Worm (Caenorhabditis elegans): ENCODE data around the gene rps-9.

rps-9 gene

ce11 chrII:11126312-11127000 lies at the start of gene rps-9, which contains the start of gene lsm-1:
Gene rps-9 (minus strand): TSS chrII:11126362.
Gene lsm-1 (plus strand): TSS chrII:11126950.
- no peak for TF ChIP-seq unc-62 (GFP tag; optimal IDR thresholded peaks at IDR 0.05)

- no peak for TF ChIP-seq unc-62 (GFP tag; optimal IDR thresholded peaks at IDR 0.05)
These were observed 49.2 kb upstream of the rps-9 start for ce11 chrII:11175347-11175746.

ce11 chrII:11167039-11167438 lies 40.9 kb upstream of the rps-9 start:
- no peak for TF ChIP-seq unc-62 (GFP tag; optimal IDR thresholded peaks at IDR 0.05)

ce11 chrII:11166414-11166813 lies 40.3 kb upstream of the rps-9 start:
- TF ChIP-seq unc-62 (GFP tag; optimal IDR thresholded peaks at IDR 0.05), result no peak

- no peak for TF ChIP-seq unc-62 (GFP tag; optimal IDR thresholded peaks at IDR 0.05)
These were observed 37.1 kb upstream of the rps-9 start for ce11 chrII:11163291-11163690.

DNA sequence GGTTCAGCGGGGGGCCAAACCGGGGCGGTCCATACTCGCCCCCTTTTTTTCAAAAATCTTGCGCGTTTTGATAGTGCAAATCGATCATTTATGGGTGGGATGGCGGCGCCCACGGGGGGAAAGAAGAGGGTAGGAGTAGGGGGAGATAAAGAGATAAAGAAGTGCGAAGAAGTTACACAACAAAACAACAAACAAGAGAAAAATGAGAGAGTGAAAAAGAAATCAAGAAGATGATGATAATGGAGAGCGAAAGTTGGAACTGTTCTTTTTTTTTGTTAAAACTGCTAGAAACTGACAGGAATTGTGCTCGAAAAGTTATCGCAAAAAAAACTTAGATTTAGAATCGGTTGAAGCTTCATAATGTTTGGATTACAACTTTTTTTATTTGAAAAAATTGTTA lies 36.2 kb upstream of the rps-9 start, which contains the start of gene ptr-13:
ptr-13 (minus strand) TSS at position 92 of the 400 bp plus-strand sequence.
- no peak for TF ChIP-seq unc-62 (GFP tag; optimal IDR thresholded peaks at IDR 0.05)

DNA sequence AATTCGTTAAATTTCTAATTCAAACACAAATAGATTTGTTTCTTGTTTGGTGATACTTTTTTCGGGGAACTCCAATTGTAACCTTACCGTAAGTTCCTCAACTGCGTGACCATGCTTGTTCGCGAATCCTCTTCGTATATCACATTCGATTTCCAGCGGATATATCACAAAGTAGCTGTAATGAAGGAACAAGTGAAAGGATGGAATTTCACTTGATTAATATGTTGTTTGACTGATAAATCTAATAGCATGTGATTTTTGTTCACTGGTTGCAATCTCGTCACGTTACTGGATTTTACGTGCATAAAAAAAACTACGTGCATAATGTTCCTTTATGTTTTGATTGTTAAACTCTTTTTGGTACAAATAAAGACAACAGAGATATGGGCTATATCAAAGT lies 35.5 kb upstream of the rps-9 start:
- no peak for TF ChIP-seq unc-62 (GFP tag; optimal IDR thresholded peaks at IDR 0.05)

DNA sequence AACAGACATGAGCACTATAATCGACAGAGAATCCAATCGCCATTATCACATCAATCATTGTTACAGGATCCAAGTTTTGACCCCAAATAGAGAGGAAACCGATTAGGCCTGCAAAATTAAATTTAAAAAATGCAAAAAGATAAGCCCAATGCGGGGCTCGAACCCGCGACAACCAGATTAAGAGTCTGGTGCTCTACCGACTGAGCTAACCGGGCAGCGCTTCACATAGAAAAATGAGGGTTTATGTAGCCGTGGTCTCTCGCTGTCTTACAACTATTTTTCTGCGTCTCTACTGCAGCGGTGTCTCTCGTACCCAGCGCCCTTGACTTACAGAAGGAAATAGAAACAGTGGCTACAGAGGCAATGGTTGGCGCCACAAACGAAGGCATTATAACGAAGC lies 31.5 kb upstream of the rps-9 start:
- TF ChIP-seq unc-62 (GFP tag; optimal IDR thresholded peaks at IDR 0.05), result no peak

DNA sequence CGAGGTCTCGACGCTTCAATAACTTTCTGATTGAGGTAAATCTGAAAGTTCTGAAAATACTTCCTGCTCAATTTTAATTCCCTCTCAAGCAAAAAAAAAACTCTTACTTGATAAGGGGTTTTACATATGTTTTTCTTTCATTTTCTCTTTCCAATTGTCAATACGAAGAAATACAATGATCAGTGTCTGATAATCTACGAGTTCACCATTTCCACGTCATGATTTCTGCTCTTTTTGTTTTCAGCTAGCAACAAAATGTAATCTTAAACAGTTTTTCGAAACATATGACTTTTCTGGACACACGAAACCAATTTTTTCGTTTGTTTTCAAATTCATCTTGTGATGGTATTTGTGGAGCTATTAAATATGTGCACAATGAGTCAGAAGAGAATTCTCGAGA lies 30.0 kb upstream of the rps-9 start:
- no peak for TF ChIP-seq unc-62 (GFP tag; optimal IDR thresholded peaks at IDR 0.05)

- no peak for TF ChIP-seq unc-62 (GFP tag; optimal IDR thresholded peaks at IDR 0.05)
These were observed 29.2 kb upstream of the rps-9 start for ce11 chrII:11155400-11155799.

DNA sequence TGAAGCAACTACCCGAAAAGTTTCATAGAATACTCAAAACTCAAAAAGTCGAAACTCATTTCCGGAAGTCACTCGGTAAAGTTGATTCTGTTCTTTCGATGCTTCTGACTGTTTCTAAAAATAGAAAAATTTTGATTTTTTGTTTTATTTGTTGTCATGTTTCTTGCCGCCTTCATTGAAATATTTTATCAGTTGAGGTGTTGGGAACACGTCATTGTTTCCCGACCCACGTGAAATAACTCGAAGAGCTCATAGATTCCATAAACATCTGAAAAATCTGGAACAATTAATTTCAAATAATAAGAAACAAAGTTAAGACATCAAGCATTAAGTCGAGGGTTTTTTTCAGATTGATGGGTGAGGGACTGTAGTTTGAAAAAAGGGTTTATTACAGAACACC lies 28.8 kb upstream of the rps-9 start:
- TF ChIP-seq unc-62 (GFP tag; optimal IDR thresholded peaks at IDR 0.05), result no peak

ce11 chrII:11153800-11154199 lies 27.6 kb upstream of the rps-9 start:
- no peak for TF ChIP-seq unc-62 (GFP tag; optimal IDR thresholded peaks at IDR 0.05)

- no peak for TF ChIP-seq unc-62 (GFP tag; optimal IDR thresholded peaks at IDR 0.05)
These were observed 26.9 kb upstream of the rps-9 start for ce11 chrII:11153080-11153479.

DNA sequence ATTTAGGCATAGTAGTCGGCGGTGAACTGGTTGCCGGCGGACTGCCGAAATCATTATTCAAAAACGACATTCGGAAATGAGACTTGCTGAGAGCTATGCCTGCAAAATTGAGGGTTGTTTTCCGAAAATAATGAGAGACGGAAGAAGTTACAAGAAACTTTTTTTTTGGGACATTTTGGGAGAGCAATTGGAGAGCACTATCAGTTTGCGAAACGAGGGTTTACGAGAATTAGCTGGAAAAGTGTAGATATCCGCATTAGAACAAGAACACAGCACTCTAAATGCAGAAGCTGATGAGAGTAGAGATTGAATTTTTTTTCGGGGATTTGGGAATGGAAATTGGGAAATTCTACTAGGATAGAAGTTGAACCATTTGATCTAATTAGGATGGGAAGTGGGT lies 26.3 kb upstream of the rps-9 start, which contains the start of gene pqm-1:
pqm-1 (minus strand) TSS at position 101 of the 400 bp plus-strand sequence.
- no peak for TF ChIP-seq unc-62 (GFP tag; optimal IDR thresholded peaks at IDR 0.05)

- no peak for TF ChIP-seq unc-62 (GFP tag; optimal IDR thresholded peaks at IDR 0.05)
These were observed 24.8 kb upstream of the rps-9 start for ce11 chrII:11150976-11151375.

- no peak for TF ChIP-seq unc-62 (GFP tag; optimal IDR thresholded peaks at IDR 0.05)
These were observed 23.9 kb upstream of the rps-9 start for ce11 chrII:11149866-11150685.

DNA sequence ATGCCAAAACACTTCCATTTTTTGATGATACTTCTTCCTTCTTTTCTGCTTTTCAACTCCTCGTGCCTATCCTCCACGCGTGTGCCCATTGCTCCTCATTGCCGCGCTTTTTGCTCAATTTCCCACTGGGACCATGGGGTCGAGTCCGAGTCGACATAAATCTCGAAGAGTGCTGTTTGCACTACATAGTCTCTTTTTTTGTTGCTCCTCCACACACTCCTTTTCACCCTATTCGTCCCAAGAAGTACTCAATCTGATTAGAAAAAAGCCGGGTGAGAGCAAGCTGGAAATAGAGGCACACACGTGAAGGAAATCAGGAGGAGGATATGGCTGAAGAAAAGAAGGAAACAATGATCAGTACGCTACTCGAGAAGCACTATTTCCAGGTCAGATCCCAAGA lies 16.4 kb upstream of the rps-9 start, which contains the start of gene arrd-6:
arrd-6 (plus strand) TSS at position 169 of the 400 bp plus-strand sequence.
- no peak for TF ChIP-seq unc-62 (GFP tag; optimal IDR thresholded peaks at IDR 0.05)
